Fruit fly (Drosophila melanogaster) S2 (cell line): Measurements from ENCODE around the gene Atg1.

Experiments used
- CG8478 ChIP-seq: fragments of >200 bp; optimal IDR thresholded peaks from 2 replicates; lab custom pipeline; 2018
- CTCF ChIP-seq, 2 experiments: fragments of >200 bp; optimal IDR thresholded peaks; 2 replicates each; lab custom pipeline; 2018

DNA sequence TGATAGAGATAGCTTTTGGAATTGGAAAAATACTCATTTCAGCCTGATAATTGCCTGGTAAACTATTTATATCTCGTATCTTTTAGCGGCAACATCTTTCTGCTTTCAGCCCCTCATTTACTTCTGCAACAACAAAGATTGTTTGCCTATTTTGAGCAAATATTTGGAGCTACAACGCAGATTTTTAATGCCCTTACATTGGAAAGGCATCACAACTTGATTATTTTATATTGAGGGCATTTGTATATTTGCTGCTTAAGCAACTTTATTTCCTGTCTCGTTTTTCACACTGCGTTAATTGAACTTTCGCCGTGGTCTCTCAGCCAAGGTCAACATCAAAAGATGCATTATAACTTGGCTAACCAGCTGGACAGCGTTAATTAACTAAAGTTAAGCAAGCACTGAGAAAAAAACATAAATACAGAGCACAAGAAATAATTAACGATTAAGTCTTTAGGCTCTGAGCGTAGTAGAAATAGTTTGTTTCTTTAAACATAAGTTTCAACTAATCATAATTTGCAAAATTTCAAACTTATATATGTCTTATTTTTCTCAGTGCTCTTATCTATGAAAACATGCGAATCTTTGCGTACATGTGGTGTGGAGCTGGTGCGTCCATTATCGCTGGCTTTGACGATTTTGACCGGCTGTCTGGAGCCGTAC, 26.5 kb upstream of the Atg1 start:
- no peak for TF ChIP-seq CG8478 (lab: Kevin White, UChicago)
- TF ChIP-seq CTCF (optimal IDR thresholded peaks at IDR 0.05; lab: Kevin White, UChicago): no peak
